Worm (Caenorhabditis elegans) whole organism, early embryonic: ENCODE data around the gene srh-182.
A peak's percentile ranks its signal among the peaks of the same experiment; 100 is the strongest.

Source experiments
- B0310.2 ChIP-seq: sonication (generic microtip); optimal IDR thresholded peaks from 2 replicates; lab custom pipeline; 2016; ENCODE audit warnings: mild to moderate bottlenecking, missing genetic modification characterization, missing compliant biosample characterization
- F13C5.2 ChIP-seq: sonication (generic microtip); optimal IDR thresholded peaks from 2 replicates; lab custom pipeline; 2017; ENCODE audit warnings: mild to moderate bottlenecking, missing genetic modification characterization, inconsistent platforms, missing compliant biosample characterization
- aly-1 ChIP-seq: sonication (generic microtip); optimal IDR thresholded peaks from 2 replicates; lab custom pipeline; 2016; ENCODE audit warnings: missing genetic modification characterization, missing compliant biosample characterization
- ama-1 ChIP-seq: fragments of 150-350 bp; optimal IDR thresholded peaks from 2 replicates; lab custom pipeline; 2014
- ceh-13 ChIP-seq: fragments of 200-800 bp; sonication (Bioruptor generic); optimal IDR thresholded peaks from 2 replicates; lab custom pipeline; 2018; ENCODE audit warnings: mild to moderate bottlenecking, missing genetic modification characterization, missing compliant biosample characterization
- ceh-36 ChIP-seq: sonication (generic microtip); optimal IDR thresholded peaks from 2 replicates; lab custom pipeline; 2016; ENCODE audit warnings: missing genetic modification characterization, inconsistent platforms, missing compliant biosample characterization
- ets-7 ChIP-seq: sonication (generic microtip); optimal IDR thresholded peaks from 2 replicates; lab custom pipeline; 2016; ENCODE audit warnings: missing genotype, missing genetic modification characterization, missing compliant biosample characterization
- flt-1 ChIP-seq: fragments of 200-800 bp; sonication (Bioruptor generic); IDR thresholded peaks from 2 replicates; pipeline ENCODE4 v1.3.6; 2022; ENCODE audit warnings: missing genetic modification characterization, missing compliant biosample characterization
- hmbx-1 ChIP-seq: sonication (generic microtip); optimal IDR thresholded peaks from 2 replicates; lab custom pipeline; 2016; ENCODE audit warnings: mild to moderate bottlenecking, missing genetic modification characterization, missing compliant biosample characterization
- hmg-4 ChIP-seq: fragments of 200-800 bp; sonication (Bioruptor generic); optimal IDR thresholded peaks from 2 replicates; lab custom pipeline; 2018; ENCODE audit warnings: mild to moderate bottlenecking, missing genetic modification characterization, missing compliant biosample characterization
- hnd-1 ChIP-seq: sonication (generic microtip); optimal IDR thresholded peaks from 2 replicates; lab custom pipeline; 2016; ENCODE audit warnings: missing genetic modification characterization, missing compliant biosample characterization
- pes-1 ChIP-seq: fragments of 200-800 bp; sonication (Bioruptor generic); IDR thresholded peaks from 2 replicates; pipeline ENCODE4 v1.3.6; 2022; ENCODE audit warnings: missing genetic modification reagents, missing genetic modification characterization, missing compliant biosample characterization
- scrt-1 ChIP-seq: fragments of 200-800 bp; sonication (Bioruptor generic); IDR thresholded peaks from 2 replicates; pipeline ENCODE4 v1.3.6; 2022; ENCODE audit warnings: missing genetic modification characterization, missing compliant biosample characterization
- sea-1 ChIP-seq: fragments of 200-800 bp; sonication (Bioruptor generic); conservative IDR thresholded peaks from 2 replicates; pipeline ENCODE4 v1.3.6; 2022; ENCODE audit warnings: missing genetic modification characterization, missing compliant biosample characterization
- tbx-11 ChIP-seq: fragments of 200-800 bp; sonication (Bioruptor generic); IDR thresholded peaks from 2 replicates; pipeline ENCODE4 v1.3.6; 2022; ENCODE audit warnings: missing genetic modification characterization, missing compliant biosample characterization
- tbx-37 ChIP-seq: fragments of 200-800 bp; sonication (Bioruptor generic); conservative IDR thresholded peaks from 2 replicates; pipeline ENCODE4 v1.3.6; 2022; ENCODE audit warnings: missing genetic modification reagents, missing genetic modification characterization, missing compliant biosample characterization
- tra-4 ChIP-seq: sonication (generic microtip); optimal IDR thresholded peaks from 2 replicates; lab custom pipeline; 2017; ENCODE audit warnings: missing genetic modification characterization, missing compliant biosample characterization

The srh-182 gene

ce11 chrV:18490284-18490832 lies 17.0 kb upstream of the srh-182 start:
- no peak for TF ChIP-seq hmbx-1 (tag; lab: Kevin White, UChicago)
- TF ChIP-seq F13C5.2 (tag; lab: Kevin White, UChicago), result peak; percentile 58
- TF ChIP-seq hmg-4 (GFP tag; lab: Kevin White, UChicago), result peak; percentile 33
- TF ChIP-seq flt-1, result no peak

- no peak for TF ChIP-seq sea-1
- TF ChIP-seq ama-1 (lab: Kevin White, UChicago), result no peak
- TF ChIP-seq aly-1, result no peak
- no peak for TF ChIP-seq ceh-36 (tag; lab: Kevin White, UChicago)
- no peak for TF ChIP-seq hmg-4 (GFP tag; lab: Kevin White, UChicago)
- TF ChIP-seq hnd-1 (tag; lab: Kevin White, UChicago), result no peak
- no peak for TF ChIP-seq F13C5.2 (tag; lab: Kevin White, UChicago)
- TF ChIP-seq hmbx-1 (tag; lab: Kevin White, UChicago), result no peak
- TF ChIP-seq tbx-37 (GFP tag; lab: Robert Waterston, UW), result no peak
- TF ChIP-seq tbx-11 (GFP tag; lab: Robert Waterston, UW), result no peak
- TF ChIP-seq tra-4, result no peak
- no peak for TF ChIP-seq flt-1
- no peak for TF ChIP-seq scrt-1
Observed at ce11 chrV:18487158-18487557, 13.8 kb upstream of the srh-182 start, which contains the start of gene Y51A2D.18. Y51A2D.18 (minus strand) TSS chrV:18487258.

- no peak for TF ChIP-seq aly-1
- TF ChIP-seq ets-7 (tag; lab: Kevin White, UChicago), result no peak
- no peak for TF ChIP-seq F13C5.2 (tag; lab: Kevin White, UChicago)
- no peak for TF ChIP-seq ceh-13 (GFP tag; lab: Kevin White, UChicago)
- no peak for TF ChIP-seq ama-1 (lab: Kevin White, UChicago)
- TF ChIP-seq hmbx-1 (tag; lab: Kevin White, UChicago), result no peak
- no peak for TF ChIP-seq tra-4
- no peak for TF ChIP-seq sea-1
- no peak for TF ChIP-seq scrt-1
- TF ChIP-seq ceh-36 (tag; lab: Kevin White, UChicago), result no peak
- TF ChIP-seq tbx-11 (GFP tag; lab: Robert Waterston, UW), result no peak
- no peak for TF ChIP-seq B0310.2
- TF ChIP-seq tbx-37 (GFP tag; lab: Robert Waterston, UW), result no peak
- no peak for TF ChIP-seq hnd-1 (tag; lab: Kevin White, UChicago)
- TF ChIP-seq hmg-4 (GFP tag; lab: Kevin White, UChicago), result no peak
- TF ChIP-seq pes-1 (GFP tag; lab: Robert Waterston, UW), result no peak
- no peak for TF ChIP-seq flt-1
Observed at ce11 chrV:18480231-18480630, 6.9 kb upstream of the srh-182 start, which contains the start of gene srh-178. srh-178 (minus strand) TSS chrV:18480331.

ce11 chrV:18476090-18476489 lies 2.8 kb upstream of the srh-182 start, which contains the start of gene srh-179:
srh-179 (plus strand) TSS chrV:18476390.
- TF ChIP-seq ets-7 (tag; lab: Kevin White, UChicago), result no peak

- TF ChIP-seq hmbx-1 (tag; lab: Kevin White, UChicago) (no peak), B0310.2 (no peak), hmg-4 (GFP tag; lab: Kevin White, UChicago) (no peak), F13C5.2 (tag; lab: Kevin White, UChicago) (no peak), ama-1 (lab: Kevin White, UChicago) (no peak)
Observed at ce11 chrV:18474223-18474622, 908 bp upstream of the srh-182 start, which contains the start of gene srh-181. srh-181 (plus strand) TSS chrV:18474523.

- TF ChIP-seq ceh-36 (tag; lab: Kevin White, UChicago) (no peak), F13C5.2 (tag; lab: Kevin White, UChicago) (no peak), tbx-37 (GFP tag; lab: Robert Waterston, UW) (no peak), tbx-11 (GFP tag; lab: Robert Waterston, UW) (no peak), ceh-13 (GFP tag; lab: Kevin White, UChicago) (no peak), scrt-1 (no peak), aly-1 (no peak), flt-1 (no peak), sea-1 (no peak), pes-1 (GFP tag; lab: Robert Waterston, UW) (no peak), tra-4 (no peak), ama-1 (lab: Kevin White, UChicago) (no peak)
Observed at ce11 chrV:18468097-18468496, 5.2 kb downstream of the srh-182 start, which contains the start of gene ZK228.13. ZK228.13 (minus strand) TSS chrV:18468197.

- TF ChIP-seq B0310.2, result no peak
- TF ChIP-seq hmbx-1 (tag; lab: Kevin White, UChicago), result no peak
Observed at ce11 chrV:18462365-18462837, 10.9 kb downstream of the srh-182 start, which contains the start of gene ZK228.4. ZK228.4 (plus strand) TSS chrV:18462787.

- no peak for TF ChIP-seq ets-7 (tag; lab: Kevin White, UChicago)
Observed at ce11 chrV:18461200-18461728, 12.1 kb downstream of the srh-182 start, which contains the start of gene ZK228.3. ZK228.3 (minus strand) TSS chrV:18461250.

- TF ChIP-seq hmg-4 (GFP tag; lab: Kevin White, UChicago) (no peak), ceh-36 (tag; lab: Kevin White, UChicago) (no peak), hnd-1 (tag; lab: Kevin White, UChicago) (no peak), ama-1 (lab: Kevin White, UChicago) (no peak), tbx-37 (GFP tag; lab: Robert Waterston, UW) (no peak), scrt-1 (no peak), B0310.2 (no peak), sea-1 (no peak), tbx-11 (GFP tag; lab: Robert Waterston, UW) (no peak), aly-1 (no peak), flt-1 (no peak), tra-4 (no peak), F13C5.2 (tag; lab: Kevin White, UChicago) (no peak)
Observed at ce11 chrV:18456574-18456973, 16.7 kb downstream of the srh-182 start, which contains the start of gene ZK228.10. ZK228.10 (plus strand) TSS chrV:18456874.
